Worm (Caenorhabditis elegans): ENCODE data around the gene T28B11.1.

- TF ChIP-seq ceh-13 (GFP tag; optimal IDR thresholded peaks at IDR 0.05) (no peak), ama-1 (optimal IDR thresholded peaks at IDR 0.05) (no peak), hmbx-1 (tag; optimal IDR thresholded peaks at IDR 0.05) (no peak), flt-1 (GFP tag; IDR thresholded peaks at IDR 0.05) (no peak), aly-1 (tag; optimal IDR thresholded peaks at IDR 0.05) (no peak), hnd-1 (tag; optimal IDR thresholded peaks at IDR 0.05) (no peak), sea-1 (GFP tag; conservative IDR thresholded peaks at IDR 0.05) (no peak), hmg-4 (GFP tag; optimal IDR thresholded peaks at IDR 0.05) (no peak), B0310.2 (tag; optimal IDR thresholded peaks at IDR 0.05) (no peak), F13C5.2 (tag; optimal IDR thresholded peaks at IDR 0.05) (no peak), tra-4 (tag; optimal IDR thresholded peaks at IDR 0.05) (no peak)
Measured at ce11 chrV:10687601-10688000, 44.6 kb downstream of the T28B11.1 start, which contains the start of gene F29F11.20.
